Worm (Caenorhabditis elegans) whole organism, L4/young adult: Measurements from ENCODE around the gene pac-1.

Source experiments
- W03F9.2 ChIP-seq: fragments of 150-350 bp; optimal IDR thresholded peaks from 2 replicates; lab custom pipeline; 2014; ENCODE audit warnings: missing biosample characterization, missing genetic modification characterization
- dao-5 ChIP-seq: sonication (generic microtip); optimal IDR thresholded peaks from 2 replicates; lab custom pipeline; 2016; ENCODE audit warnings: missing genotype, missing genetic modification characterization, moderate library complexity, missing compliant biosample characterization
- him-1 ChIP-seq: sonication (generic microtip); optimal IDR thresholded peaks from 2 replicates; lab custom pipeline; 2016; ENCODE audit warnings: missing genotype, missing genetic modification reagents, missing genetic modification characterization, missing compliant biosample characterization

DNA sequence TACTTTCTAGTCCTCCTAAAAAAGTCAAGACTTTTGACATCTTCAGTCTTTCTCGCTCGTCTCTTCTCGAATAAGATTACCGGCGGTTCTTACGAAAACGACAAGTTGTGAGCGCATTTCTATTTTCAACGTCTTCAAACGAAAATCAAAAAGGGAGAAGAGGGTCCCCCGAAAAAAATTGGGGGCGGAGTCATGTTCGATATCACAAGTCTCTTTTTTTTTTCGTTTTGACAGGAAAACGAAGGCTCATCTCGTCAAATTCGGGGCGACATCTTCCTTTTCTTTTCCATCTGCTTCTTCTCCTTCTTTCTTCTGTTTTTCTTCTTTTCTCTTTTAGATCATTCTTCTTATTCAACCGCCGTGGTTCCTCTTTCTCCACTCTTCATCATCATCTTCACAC, 39.1 kb downstream of the pac-1 start:
- TF ChIP-seq him-1 = no peak
- no peak for TF ChIP-seq dao-5 (tag; lab: Kevin White, UChicago)
- no peak for TF ChIP-seq W03F9.2
